Fruit fly (Drosophila melanogaster): ENCODE data around the gene pn.
A peak's percentile ranks its signal among the peaks of the same experiment; 100 is the strongest.

The pn gene

dm6 chrX:2163358-2163757 lies 17.7 kb upstream of the pn start:
- no peak for TF ChIP-seq CG6765 (GFP tag; optimal IDR thresholded peaks at IDR 0.05)
- TF ChIP-seq CG10431 (GFP tag; optimal IDR thresholded peaks at IDR 0.05), result no peak
- peak; percentile 45 for TF ChIP-seq CG12769 (tag; optimal IDR thresholded peaks at IDR 0.05)
- TF ChIP-seq CG10543 (GFP tag; optimal IDR thresholded peaks at IDR 0.05), result peak; percentile 41
- TF ChIP-seq kah (GFP tag; optimal IDR thresholded peaks at IDR 0.05), result no peak
- no peak for TF ChIP-seq CG9797 (GFP tag; optimal IDR thresholded peaks at IDR 0.05)
- no peak for TF ChIP-seq CG2202 (tag; optimal IDR thresholded peaks at IDR 0.05)
- peak; percentile 98 for TF ChIP-seq sd (tag; optimal IDR thresholded peaks at IDR 0.05)
- TF ChIP-seq Gug (GFP tag; IDR thresholded peaks at IDR 0.05), result no peak
- no peak for TF ChIP-seq dati (GFP tag; IDR thresholded peaks at IDR 0.05)
- no peak for TF ChIP-seq onecut (GFP tag; IDR thresholded peaks at IDR 0.05)
- TF ChIP-seq CG5245 (GFP tag; optimal IDR thresholded peaks at IDR 0.05), result no peak
- TF ChIP-seq ftz-f1 (GFP tag; optimal IDR thresholded peaks at IDR 0.05), result peak; percentile 22
- no peak for TF ChIP-seq CG12236 (GFP tag; optimal IDR thresholded peaks at IDR 0.05)
- TF ChIP-seq pfk (GFP tag; optimal IDR thresholded peaks at IDR 0.05), result no peak
- no peak for TF ChIP-seq Antp (GFP tag; optimal IDR thresholded peaks at IDR 0.05)

dm6 chrX:2165394-2165793 lies 15.6 kb upstream of the pn start:
- TF ChIP-seq CG3726 (GFP tag; IDR thresholded peaks at IDR 0.05), result 0 out of 3 replicates have a peak, but pooled peaks have one; percentile 41
- TF ChIP-seq fd96Cb (tag; optimal IDR thresholded peaks at IDR 0.05), result no peak
- peak; percentile 81 for TF ChIP-seq Drgx (GFP tag; IDR thresholded peaks at IDR 0.05)
- no peak for TF ChIP-seq CG3163 (GFP tag; optimal IDR thresholded peaks at IDR 0.05)
- no peak for TF ChIP-seq CG18764 (GFP tag; optimal IDR thresholded peaks at IDR 0.05)
- TF ChIP-seq CG1603 (tag; optimal IDR thresholded peaks at IDR 0.05), result peak; percentile 9
- peak; percentile 46 for TF ChIP-seq Ets65A (GFP tag)

dm6 chrX:2166129-2166528 lies 14.9 kb upstream of the pn start:
- 0 out of 2 replicates have a peak, but pooled peaks have one; percentile 5 for TF ChIP-seq CG32532 (GFP tag; IDR thresholded peaks at IDR 0.05)
- TF ChIP-seq CG31224 (GFP tag; IDR thresholded peaks at IDR 0.05), result no peak
- TF ChIP-seq Nf-YB (GFP tag; optimal IDR thresholded peaks at IDR 0.05), result no peak
- no peak for TF ChIP-seq fu2 (GFP tag; optimal IDR thresholded peaks at IDR 0.05)
- no peak for TF ChIP-seq CG12744 (GFP tag; optimal IDR thresholded peaks at IDR 0.05)
- TF ChIP-seq grau (tag; optimal IDR thresholded peaks at IDR 0.05), result peak; percentile 19
- TF ChIP-seq zfh2 (GFP tag; optimal IDR thresholded peaks at IDR 0.05), result no peak
- TF ChIP-seq Hr3 (GFP tag; optimal IDR thresholded peaks at IDR 0.05), result peak; percentile 42
- peak; percentile 48; the same call in 1 of the 2 replicates for TF ChIP-seq Xrp1 (GFP tag; IDR thresholded peaks at IDR 0.05)
- peak; percentile 17 for TF ChIP-seq CG1529 (GFP tag; optimal IDR thresholded peaks at IDR 0.05)
- no peak for TF ChIP-seq Tbp (GFP tag; optimal IDR thresholded peaks at IDR 0.05)
- TF ChIP-seq CoRest (tag; optimal IDR thresholded peaks at IDR 0.05), result peak; percentile 3
- TF ChIP-seq CG12942 (GFP tag; optimal IDR thresholded peaks at IDR 0.05), result peak; percentile 9
- TF ChIP-seq peb (GFP tag; IDR thresholded peaks at IDR 0.05), result 0 out of 2 replicates have a peak, but pooled peaks have one; percentile 10
- TF ChIP-seq CG5245 (GFP tag; optimal IDR thresholded peaks at IDR 0.05), result peak; percentile 14
- TF ChIP-seq CG2678 (tag; optimal IDR thresholded peaks at IDR 0.05), result peak; percentile 35
- TF ChIP-seq Hr51 (GFP tag; optimal IDR thresholded peaks at IDR 0.05), result peak in 1 of 2 experiments; percentile 36
- peak; percentile 46; the same call in 1 of the 2 replicates for TF ChIP-seq E2f1 (GFP tag; IDR thresholded peaks at IDR 0.05)
- TF ChIP-seq CG2712 (tag; optimal IDR thresholded peaks at IDR 0.05), result peak; percentile 52
- no peak for TF ChIP-seq hb (GFP tag; IDR thresholded peaks at IDR 0.05; ENCODE audit: partially characterized antibody)
- TF ChIP-seq Fer2 (tag; optimal IDR thresholded peaks at IDR 0.05), result no peak
- peak; percentile 52 for TF ChIP-seq CG12391 (tag; optimal IDR thresholded peaks at IDR 0.05)
- TF ChIP-seq CG2875 (GFP tag; optimal IDR thresholded peaks at IDR 0.05), result peak; percentile 41
- peak; percentile 53 for TF ChIP-seq CG10979 (tag; optimal IDR thresholded peaks at IDR 0.05)
- TF ChIP-seq ap (GFP tag; IDR thresholded peaks at IDR 0.05), result peak; percentile 38; the same call in 1 of the 2 replicates
- peak; percentile 43 for TF ChIP-seq CG30403 (GFP tag; optimal IDR thresholded peaks at IDR 0.05)
- TF ChIP-seq CG1024 (GFP tag; IDR thresholded peaks at IDR 0.05), result peak; percentile 47; the same call in 1 of the 2 replicates
- no peak for TF ChIP-seq Dp (GFP tag; optimal IDR thresholded peaks at IDR 0.05)
